Fruit fly (Drosophila melanogaster): ENCODE results near the gene Als2.

dm6 chr3L:21700945-21701344, 21.4 kb upstream of the Als2 start:
- TF ChIP-seq Met (GFP tag; optimal IDR thresholded peaks at IDR 0.05) (no peak), Smox (GFP tag; optimal IDR thresholded peaks at IDR 0.05) (no peak), CG3032 (tag; optimal IDR thresholded peaks at IDR 0.05) (no peak), CG11762 (GFP tag; optimal IDR thresholded peaks at IDR 0.05; ENCODE audit: insufficient read depth) (no peak), Ets21C (GFP tag; optimal IDR thresholded peaks at IDR 0.05) (no peak), Blimp-1 (GFP tag; optimal IDR thresholded peaks at IDR 0.05) (no peak), CG1621 (tag; optimal IDR thresholded peaks at IDR 0.05) (no peak), svp (GFP tag) (peak; percentile 40), achi (GFP tag; optimal IDR thresholded peaks at IDR 0.05) (no peak), CG3919 (GFP tag; optimal IDR thresholded peaks at IDR 0.05) (no peak), CG4318 (GFP tag; optimal IDR thresholded peaks at IDR 0.05) (no peak), Hr38 (GFP tag; optimal IDR thresholded peaks at IDR 0.05) (no peak), CG32006 (GFP tag; optimal IDR thresholded peaks at IDR 0.05) (no peak)
